Worm (Caenorhabditis elegans) whole organism, L3 larva: ENCODE measurements around the gene srh-25.

ENCODE experiments used
- ZK546.5 ChIP-seq: sonication (generic microtip); optimal IDR thresholded peaks from 2 replicates; lab custom pipeline; 2017; ENCODE audit warnings: missing biosample characterization, missing genetic modification characterization
- aly-2 ChIP-seq: fragments of 150-350 bp; optimal IDR thresholded peaks from 2 replicates; lab custom pipeline; 2014; ENCODE audit warnings: missing biosample characterization, missing genetic modification characterization
- ama-1 ChIP-seq: fragments of 150-350 bp; optimal IDR thresholded peaks from 2 replicates; lab custom pipeline; 2018
- ceh-16 ChIP-seq: sonication (generic microtip); optimal IDR thresholded peaks from 2 replicates; lab custom pipeline; 2017; ENCODE audit warnings: missing biosample characterization, missing genetic modification characterization
- ceh-28 ChIP-seq: fragments of 150-350 bp; optimal IDR thresholded peaks from 2 replicates; lab custom pipeline; 2014; ENCODE audit warnings: missing biosample characterization, missing genetic modification reagents, missing genetic modification characterization
- ceh-82 ChIP-seq: fragments of 150-350 bp; optimal IDR thresholded peaks from 2 replicates; lab custom pipeline; 2014; ENCODE audit warnings: missing biosample characterization, missing genetic modification characterization
- daf-12 ChIP-seq: fragments of 150-350 bp; optimal IDR thresholded peaks from 2 replicates; lab custom pipeline; 2014; ENCODE audit warnings: missing biosample characterization, missing genetic modification reagents, missing genetic modification characterization
- egl-27 ChIP-seq: sonication (generic microtip); optimal IDR thresholded peaks from 4 replicates; lab custom pipeline; 2017; ENCODE audit warnings: missing biosample characterization, missing genetic modification reagents, missing genetic modification characterization
- elt-1 ChIP-seq: fragments of 150-350 bp; optimal IDR thresholded peaks from 2 replicates; lab custom pipeline; 2014; ENCODE audit warnings: missing biosample characterization, missing genetic modification characterization
- elt-2 ChIP-seq: sonication (generic microtip); optimal IDR thresholded peaks from 2 replicates; lab custom pipeline; 2016; ENCODE audit warnings: missing genetic modification reagents, mild to moderate bottlenecking, missing genetic modification characterization, missing compliant biosample characterization
- eor-1 ChIP-seq, 2 experiments: fragments of 150-350 bp; optimal IDR thresholded peaks; 2 replicates each; lab custom pipeline; 2014 to 2018; ENCODE audit warnings: missing biosample characterization in 2 of 2, missing genetic modification characterization in 2 of 2
- fkh-2 ChIP-seq: fragments of 150-350 bp; optimal IDR thresholded peaks from 2 replicates; lab custom pipeline; 2014; ENCODE audit warnings: missing biosample characterization, missing genetic modification reagents, missing genetic modification characterization
- fos-1 ChIP-seq: fragments of 150-350 bp; optimal IDR thresholded peaks from 2 replicates; lab custom pipeline; 2014; ENCODE audit warnings: missing biosample characterization, missing genetic modification characterization
- hmg-11 ChIP-seq: sonication (generic microtip); optimal IDR thresholded peaks from 2 replicates; lab custom pipeline; 2016; ENCODE audit warnings: missing genetic modification characterization, missing compliant biosample characterization
- jun-1 ChIP-seq: fragments of 150-350 bp; optimal IDR thresholded peaks from 2 replicates; lab custom pipeline; 2014; ENCODE audit warnings: missing biosample characterization, missing genetic modification reagents, missing genetic modification characterization
- lin-15B ChIP-seq: fragments of 150-350 bp; optimal IDR thresholded peaks from 2 replicates; lab custom pipeline; 2014; ENCODE audit warnings: missing biosample characterization, missing genetic modification characterization
- lin-39 ChIP-seq: fragments of 150-350 bp; optimal IDR thresholded peaks from 2 replicates; lab custom pipeline; 2018; ENCODE audit warnings: missing biosample characterization, missing genetic modification reagents, missing genetic modification characterization
- lsy-12 ChIP-seq: sonication (generic microtip); optimal IDR thresholded peaks from 2 replicates; lab custom pipeline; 2016; ENCODE audit warnings: mild to moderate bottlenecking, missing genetic modification characterization, missing compliant biosample characterization
- mdl-1 ChIP-seq: fragments of 150-350 bp; optimal IDR thresholded peaks from 2 replicates; lab custom pipeline; 2014; ENCODE audit warnings: missing biosample characterization, missing genetic modification characterization
- mml-1 ChIP-seq: fragments of 150-350 bp; sonication (generic microtip); optimal IDR thresholded peaks from 3 replicates; lab custom pipeline; 2014; ENCODE audit warnings: missing biosample characterization, missing genetic modification characterization
- nfya-1 ChIP-seq: sonication (generic microtip); optimal IDR thresholded peaks from 2 replicates; lab custom pipeline; 2017; ENCODE audit warnings: missing genetic modification characterization, mild to moderate bottlenecking, missing compliant biosample characterization, antibody characterized with exemption, moderate library complexity; ENCODE audit not compliant: insufficient read depth
- nhr-11 ChIP-seq: fragments of 150-350 bp; optimal IDR thresholded peaks from 2 replicates; lab custom pipeline; 2014; ENCODE audit warnings: missing biosample characterization, missing genetic modification characterization
- nhr-23 ChIP-seq: fragments of 150-350 bp; optimal IDR thresholded peaks from 2 replicates; lab custom pipeline; 2014; ENCODE audit warnings: missing biosample characterization, missing genetic modification reagents, missing genetic modification characterization
- nhr-237 ChIP-seq: fragments of 150-350 bp; optimal IDR thresholded peaks from 2 replicates; lab custom pipeline; 2014; ENCODE audit warnings: missing biosample characterization, missing genetic modification characterization
- nhr-43 ChIP-seq: sonication (generic microtip); optimal IDR thresholded peaks from 2 replicates; lab custom pipeline; 2016; ENCODE audit warnings: mild to moderate bottlenecking, missing genetic modification characterization, missing compliant biosample characterization; ENCODE audit not compliant: poor library complexity, severe bottlenecking
- nhr-67 ChIP-seq: fragments of 150-350 bp; optimal IDR thresholded peaks from 2 replicates; lab custom pipeline; 2014; ENCODE audit warnings: missing biosample characterization, missing genetic modification characterization
- nhr-76 ChIP-seq: fragments of 150-350 bp; sonication (generic microtip); optimal IDR thresholded peaks from 5 replicates; lab custom pipeline; 2014; ENCODE audit warnings: missing biosample characterization, missing genetic modification characterization
- nhr-77 ChIP-seq: fragments of 150-350 bp; optimal IDR thresholded peaks from 2 replicates; lab custom pipeline; 2014; ENCODE audit warnings: missing biosample characterization, missing genetic modification characterization
- pha-4 ChIP-seq: fragments of 150-350 bp; optimal IDR thresholded peaks from 2 replicates; lab custom pipeline; 2014; ENCODE audit warnings: missing biosample characterization, missing genetic modification reagents, missing genetic modification characterization
- pqm-1 ChIP-seq: fragments of 150-350 bp; optimal IDR thresholded peaks from 2 replicates; lab custom pipeline; 2017; ENCODE audit warnings: missing biosample characterization, missing genetic modification characterization, inconsistent platforms
- sea-2 ChIP-seq: fragments of 150-350 bp; sonication (generic microtip); optimal IDR thresholded peaks from 4 replicates; lab custom pipeline; 2014; ENCODE audit warnings: missing biosample characterization, missing genetic modification reagents, missing genetic modification characterization
- snpc-4 ChIP-seq: fragments of 150-350 bp; optimal IDR thresholded peaks from 2 replicates; lab custom pipeline; 2014; ENCODE audit warnings: missing biosample characterization, missing genetic modification characterization
- tbx-2 ChIP-seq: sonication (generic microtip); optimal IDR thresholded peaks from 2 replicates; lab custom pipeline; 2016; ENCODE audit warnings: mild to moderate bottlenecking, missing genetic modification characterization, missing compliant biosample characterization
- unc-39 ChIP-seq: sonication (generic microtip); optimal IDR thresholded peaks from 4 replicates; lab custom pipeline; 2017; ENCODE audit warnings: missing biosample characterization, missing genetic modification characterization
- unc-62 ChIP-seq: fragments of 150-350 bp; sonication (generic microtip); optimal IDR thresholded peaks from 4 replicates; lab custom pipeline; 2014; ENCODE audit warnings: missing biosample characterization, missing genetic modification reagents, missing genetic modification characterization
- zag-1 ChIP-seq: fragments of 150-350 bp; optimal IDR thresholded peaks from 2 replicates; lab custom pipeline; 2014; ENCODE audit warnings: missing biosample characterization, missing genetic modification characterization
- ztf-11 ChIP-seq: fragments of 150-350 bp; optimal IDR thresholded peaks from 2 replicates; lab custom pipeline; 2014; ENCODE audit warnings: missing biosample characterization, missing genetic modification characterization

Gene srh-25

DNA sequence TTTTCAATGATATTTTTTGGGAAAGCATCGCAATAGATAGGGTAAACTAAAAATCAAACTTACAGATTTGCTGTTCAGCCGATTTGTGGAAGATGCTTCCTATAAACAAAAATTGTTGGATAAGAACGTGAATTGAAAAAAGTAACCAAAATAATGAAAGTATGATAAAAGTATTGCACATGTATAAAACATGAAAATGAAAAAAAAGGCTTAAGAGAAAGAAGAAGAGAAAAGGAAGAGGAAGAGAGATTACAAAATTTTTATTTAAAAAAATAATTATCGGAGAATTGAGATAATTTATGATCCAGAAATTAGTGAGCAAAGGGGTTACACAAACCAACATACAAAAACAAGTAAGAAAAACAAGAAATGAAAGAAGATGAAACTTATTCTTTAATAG lies 7.8 kb upstream of the srh-25 start, which contains the start of gene pals-37:
TSS of gene pals-37 (minus strand) at position 101 of the 400 bp plus-strand sequence.
- no peak for TF ChIP-seq ceh-28 (tag; lab: Kevin White, UChicago)
- TF ChIP-seq nhr-76 = no peak

- TF ChIP-seq lsy-12 = no peak
- TF ChIP-seq nhr-43 = no peak
- no peak for TF ChIP-seq nhr-237
- no peak for TF ChIP-seq eor-1 (tag; optimal IDR thresholded peaks at IDR 0.05; lab: Kevin White, UChicago)
- TF ChIP-seq nhr-77 (tag; lab: Kevin White, UChicago) = no peak
- no peak for TF ChIP-seq fkh-2 (tag; lab: Kevin White, UChicago)
- TF ChIP-seq pha-4 (tag; lab: Kevin White, UChicago) = no peak
Observed at ce11 chrV:12433105-12433504, 512 bp downstream of the srh-25 start.

ce11 chrV:12432111-12432510 lies 1.5 kb downstream of the srh-25 start, which contains the start of gene C54D10.13:
TSS of gene C54D10.13 (minus strand) at chrV:12432289.
- peak; percentile 62 for TF ChIP-seq pqm-1
- TF ChIP-seq mml-1 (tag; lab: Kevin White, UChicago) = no peak
- TF ChIP-seq nhr-43 = no peak
- TF ChIP-seq nhr-67 = no peak
- peak; percentile 48 for TF ChIP-seq elt-2 (tag; lab: Kevin White, UChicago)

DNA sequence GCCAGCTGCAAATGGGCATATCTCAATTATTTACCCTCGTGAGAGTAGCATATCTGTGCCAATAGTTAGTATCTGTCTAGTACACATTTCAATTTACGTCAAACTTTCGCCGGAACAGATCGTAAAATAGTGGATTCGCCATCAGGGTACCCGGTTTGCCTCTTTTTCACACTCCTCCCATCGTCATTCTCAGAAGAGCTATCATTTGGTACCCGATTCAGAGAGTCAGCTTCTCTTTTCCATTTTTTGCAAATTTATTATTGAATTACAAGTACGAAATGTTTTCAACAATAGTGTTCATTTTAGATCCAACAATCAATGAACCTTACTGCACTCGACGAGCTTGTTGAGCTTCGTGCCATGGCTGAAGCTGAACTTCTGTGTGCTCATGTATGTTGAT lies 4.6 kb downstream of the srh-25 start, which contains the start of gene C54D10.5:
TSS of gene C54D10.5 (plus strand) at position 301 of the 400 bp plus-strand sequence.
- TF ChIP-seq fkh-2 (tag; lab: Kevin White, UChicago) (no peak), ceh-16 (tag; lab: Kevin White, UChicago) (no peak), nhr-76 (no peak), lin-39 (tag; lab: Kevin White, UChicago) (no peak), nhr-23 (tag; lab: Kevin White, UChicago) (no peak), daf-12 (no peak), nhr-43 (no peak), nhr-67 (no peak), lsy-12 (no peak), zag-1 (tag; lab: Kevin White, UChicago) (no peak), unc-62 (GFP tag; lab: Kevin White, UChicago) (no peak), nfya-1 (tag; lab: Kevin White, UChicago) (no peak), jun-1 (tag; lab: Kevin White, UChicago) (no peak), ztf-11 (tag; lab: Kevin White, UChicago) (no peak), ceh-82 (no peak)

ce11 chrV:12427826-12428225 lies 5.8 kb downstream of the srh-25 start:
- no peak for TF ChIP-seq aly-2 (tag; lab: Kevin White, UChicago)
- no peak for TF ChIP-seq lin-15B (tag; lab: Kevin White, UChicago)
- no peak for TF ChIP-seq elt-2 (tag; lab: Kevin White, UChicago)
- TF ChIP-seq mml-1 (tag; lab: Kevin White, UChicago) = no peak
- no peak for TF ChIP-seq nhr-11 (tag; lab: Kevin White, UChicago)
- TF ChIP-seq ztf-11 (tag; lab: Kevin White, UChicago) = no peak
- TF ChIP-seq unc-62 (GFP tag; lab: Kevin White, UChicago) = no peak
- TF ChIP-seq fos-1 (tag; lab: Kevin White, UChicago) = no peak
- no peak for TF ChIP-seq egl-27 (tag; lab: Kevin White, UChicago)
- no peak for TF ChIP-seq jun-1 (tag; lab: Kevin White, UChicago)
- no peak for TF ChIP-seq ama-1 (lab: Kevin White, UChicago)
- TF ChIP-seq elt-1 = no peak
- TF ChIP-seq sea-2 = no peak

DNA sequence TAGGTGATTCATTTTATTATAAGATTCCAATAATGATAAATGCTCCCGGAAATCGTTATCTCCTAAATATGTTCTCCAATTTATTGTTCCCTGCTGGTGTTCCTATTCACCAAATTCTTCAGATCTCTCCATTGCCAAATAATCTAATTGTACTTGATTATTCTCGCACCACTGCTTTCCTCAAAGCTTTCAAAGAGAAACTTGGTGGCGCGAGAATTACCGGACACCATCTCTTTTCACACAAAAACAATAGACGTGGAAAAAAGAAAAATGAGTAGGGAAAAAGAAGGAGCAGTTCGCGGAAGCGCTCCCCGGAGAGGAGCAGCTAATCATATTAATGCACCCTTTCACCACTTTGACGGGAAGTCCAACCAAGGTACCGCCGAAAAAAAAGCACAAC lies 12.3 kb downstream of the srh-25 start:
- TF ChIP-seq hmg-11 (tag; lab: Kevin White, UChicago) (no peak), daf-12 (no peak), tbx-2 (tag; lab: Kevin White, UChicago) (no peak), mdl-1 (tag; lab: Kevin White, UChicago) (no peak), zag-1 (tag; lab: Kevin White, UChicago) (no peak), ZK546.5 (no peak), unc-39 (tag; lab: Kevin White, UChicago) (no peak), ceh-28 (tag; lab: Kevin White, UChicago) (no peak), ceh-82 (no peak), nhr-237 (no peak), aly-2 (tag; lab: Kevin White, UChicago) (no peak), snpc-4 (tag; lab: Kevin White, UChicago) (no peak), nhr-77 (tag; lab: Kevin White, UChicago) (no peak)
